Fruit fly (Drosophila melanogaster) whole organism, embryonic: ENCODE measurements around the gene CG15142.

Source experiments
- BEAF-32 ChIP-seq: fragments of 200-800 bp; sonication (Bioruptor generic); optimal IDR thresholded peaks from 3 replicates; lab custom pipeline; 2017; ENCODE audit warnings: missing biosample characterization, missing genetic modification characterization, mild to moderate bottlenecking, moderate library complexity, missing genetic modification reagents
- CG11093 ChIP-seq: fragments of 200-800 bp; sonication (Bioruptor generic); IDR thresholded peaks from 3 replicates; pipeline ENCODE4 v1.3.6; 2022; ENCODE audit warnings: missing biosample characterization, missing genetic modification characterization
- CG11560 ChIP-seq: fragments of 200-800 bp; sonication (Bioruptor generic); IDR thresholded peaks from 3 replicates; pipeline ENCODE4 v1.3.6; 2022; ENCODE audit warnings: missing biosample characterization, missing genetic modification characterization
- CG11695 ChIP-seq: fragments of 200-800 bp; sonication (Bioruptor generic); IDR thresholded peaks from 3 replicates; pipeline ENCODE4 v1.3.6; 2022; ENCODE audit warnings: missing biosample characterization, missing genetic modification characterization
- CG12104 ChIP-seq: fragments of 200-800 bp; sonication (Bioruptor generic); optimal IDR thresholded peaks from 3 replicates; lab custom pipeline; 2016; ENCODE audit warnings: missing biosample characterization, missing genetic modification characterization
- CG12659 ChIP-seq: fragments of 200-800 bp; sonication (Bioruptor generic); optimal IDR thresholded peaks from 3 replicates; lab custom pipeline; 2017; ENCODE audit warnings: mild to moderate bottlenecking, missing biosample characterization, missing genetic modification reagents, missing genetic modification characterization
- CG15479 ChIP-seq: fragments of 200-800 bp; sonication (Bioruptor generic); optimal IDR thresholded peaks from 3 replicates; lab custom pipeline; 2019; ENCODE audit warnings: missing biosample characterization, mild to moderate bottlenecking, missing genetic modification characterization, moderate library complexity
- CG1602 ChIP-seq: fragments of 200-800 bp; sonication (Bioruptor generic); optimal IDR thresholded peaks from 3 replicates; lab custom pipeline; 2016; ENCODE audit warnings: missing biosample characterization, missing genetic modification characterization
- CG1647 ChIP-seq: fragments of 200-800 bp; sonication (Bioruptor generic); optimal IDR thresholded peaks from 3 replicates; lab custom pipeline; 2016; ENCODE audit warnings: missing biosample characterization, missing genetic modification characterization
- CG1792 ChIP-seq: fragments of 200-800 bp; sonication (Bioruptor generic); optimal IDR thresholded peaks from 2 replicates; lab custom pipeline; 2016; ENCODE audit warnings: missing biosample characterization, missing genetic modification characterization
- CG2120 ChIP-seq: fragments of 200-800 bp; sonication (Bioruptor generic); optimal IDR thresholded peaks from 3 replicates; lab custom pipeline; 2016; ENCODE audit warnings: missing biosample characterization, missing genetic modification characterization
- CG2678 ChIP-seq: fragments of 200-800 bp; sonication (Bioruptor generic); optimal IDR thresholded peaks from 3 replicates; lab custom pipeline; 2019; ENCODE audit warnings: missing biosample characterization, mild to moderate bottlenecking, missing genetic modification characterization, moderate library complexity
- CG2875 ChIP-seq: fragments of 200-800 bp; sonication (Bioruptor generic); optimal IDR thresholded peaks from 2 replicates; lab custom pipeline; 2017; ENCODE audit warnings: missing biosample characterization, mild to moderate bottlenecking, missing genetic modification characterization, missing genetic modification reagents
- CG3847 ChIP-seq: fragments of 200-800 bp; sonication (Bioruptor generic); IDR thresholded peaks from 2 replicates; pipeline ENCODE4 v1.3.6; 2022; ENCODE audit warnings: missing biosample characterization, missing genetic modification characterization
- CG43689 ChIP-seq: fragments of 200-800 bp; sonication (Bioruptor generic); IDR thresholded peaks from 2 replicates; pipeline ENCODE4 v1.3.6; 2022; ENCODE audit warnings: missing biosample characterization, missing genetic modification characterization
- CG5245 ChIP-seq: fragments of 200-800 bp; sonication (Bioruptor generic); optimal IDR thresholded peaks from 3 replicates; lab custom pipeline; 2016; ENCODE audit warnings: missing biosample characterization, missing genetic modification characterization
- CG7745 ChIP-seq: fragments of 200-800 bp; sonication (Bioruptor generic); optimal IDR thresholded peaks from 2 replicates; lab custom pipeline; 2018; ENCODE audit warnings: missing biosample characterization, mild to moderate bottlenecking, missing genetic modification characterization, moderate library complexity
- CG7786 ChIP-seq: fragments of 200-800 bp; sonication (Bioruptor generic); optimal IDR thresholded peaks from 2 replicates; lab custom pipeline; 2016; ENCODE audit warnings: missing biosample characterization, missing genetic modification characterization
- D ChIP-seq, 2 experiments: fragments of 200-800 bp in 1 of 2; fragments of >200 bp in 1 of 2; sonication (Bioruptor generic) in 1 of 2; optimal IDR thresholded peaks; 2 replicates in 1 of 2; 3 replicates in 1 of 2; lab custom pipeline; 2017; ENCODE audit warnings: mild to moderate bottlenecking in 1 of 2, missing biosample characterization in 1 of 2, missing genetic modification characterization in 1 of 2, missing genetic modification reagents in 1 of 2
- Dref ChIP-seq: fragments of 200-800 bp; sonication (Bioruptor generic); IDR thresholded peaks from 2 replicates; pipeline ENCODE4 v1.3.6; 2022; ENCODE audit warnings: missing biosample characterization, missing genetic modification characterization
- Gsc ChIP-seq: fragments of 200-800 bp; sonication (Bioruptor generic); IDR thresholded peaks from 2 replicates; pipeline ENCODE4 v1.3.6; 2022; ENCODE audit warnings: missing biosample characterization, missing genetic modification characterization
- HmgD ChIP-seq: fragments of 200-800 bp; sonication (Bioruptor generic); optimal IDR thresholded peaks from 3 replicates; lab custom pipeline; 2016; ENCODE audit warnings: missing biosample characterization, missing genetic modification characterization
- Hmx ChIP-seq: fragments of 200-800 bp; sonication (Bioruptor generic); optimal IDR thresholded peaks from 2 replicates; lab custom pipeline; 2016; ENCODE audit warnings: missing biosample characterization, missing genetic modification characterization
- MBD-R2 ChIP-seq: fragments of 200-800 bp; sonication (Bioruptor generic); IDR thresholded peaks from 2 replicates; pipeline ENCODE4 v1.3.6; 2022; ENCODE audit warnings: missing biosample characterization, missing genetic modification characterization
- Rfx ChIP-seq: fragments of 200-800 bp; sonication (Bioruptor generic); IDR thresholded peaks from 2 replicates; pipeline ENCODE4 v1.3.6; 2022; ENCODE audit warnings: missing biosample characterization, missing genetic modification characterization
- Rx ChIP-seq: fragments of 200-800 bp; sonication (Bioruptor generic); IDR thresholded peaks from 2 replicates; pipeline ENCODE4 v1.3.6; 2022; ENCODE audit warnings: missing biosample characterization, missing genetic modification characterization
- Sin3A ChIP-seq: fragments of >200 bp; optimal IDR thresholded peaks from 2 replicates; lab custom pipeline; 2018
- Trl ChIP-seq, 3 experiments: fragments of >200 bp in 2 of 3; fragments of 200-800 bp in 1 of 3; sonication (Bioruptor generic) in 1 of 3; optimal IDR thresholded peaks; 2 replicates in 1 of 3; 3 replicates in 2 of 3; lab custom pipeline; 2016 to 2017; ENCODE audit warnings: missing biosample characterization in 1 of 3, missing genetic modification characterization in 1 of 3
- YL-1 ChIP-seq: fragments of 200-800 bp; sonication (Bioruptor generic); optimal IDR thresholded peaks from 3 replicates; lab custom pipeline; 2017; ENCODE audit warnings: missing biosample characterization, mild to moderate bottlenecking, missing genetic modification characterization
- ara ChIP-seq: fragments of 200-800 bp; sonication (Bioruptor generic); IDR thresholded peaks from 2 replicates; pipeline ENCODE4 v1.3.6; 2022; ENCODE audit warnings: missing biosample characterization, missing genetic modification characterization
- bab2 ChIP-seq: fragments of 200-800 bp; sonication (Bioruptor generic); optimal IDR thresholded peaks from 2 replicates; lab custom pipeline; 2016; ENCODE audit warnings: missing biosample characterization, missing genetic modification characterization
- br ChIP-seq: fragments of >200 bp; optimal IDR thresholded peaks from 2 replicates; lab custom pipeline; 2017
- crp ChIP-seq, 2 experiments: fragments of 200-800 bp; sonication (Bioruptor generic); optimal IDR thresholded peaks; 2 replicates in 1 of 2; 3 replicates in 1 of 2; lab custom pipeline; 2017; ENCODE audit warnings: missing biosample characterization in 2 of 2, missing genetic modification characterization in 2 of 2, mild to moderate bottlenecking in 1 of 2, moderate library complexity in 1 of 2
- cwo ChIP-seq: fragments of 200-800 bp; sonication (Bioruptor generic); optimal IDR thresholded peaks from 3 replicates; lab custom pipeline; 2017; ENCODE audit warnings: missing biosample characterization, missing genetic modification characterization, mild to moderate bottlenecking, moderate library complexity, missing genetic modification reagents
- hkb ChIP-seq, 2 experiments: fragments of 200-800 bp in 1 of 2; fragments of >200 bp in 1 of 2; sonication (Bioruptor generic) in 1 of 2; IDR thresholded peaks in 1 of 2; optimal IDR thresholded peaks in 1 of 2; 2 replicates each; pipeline versions ENCODE4 v1.3.6 to Lab custom; 2017 to 2022; ENCODE audit warnings: missing biosample characterization in 1 of 2, missing genetic modification characterization in 1 of 2
- mld ChIP-seq: fragments of 200-800 bp; sonication (Bioruptor generic); IDR thresholded peaks from 3 replicates; pipeline ENCODE4 v1.3.6; 2022; ENCODE audit warnings: missing biosample characterization, missing genetic modification characterization; ENCODE audit not compliant: partially characterized antibody
- nerfin-1 ChIP-seq: fragments of 200-800 bp; sonication (Bioruptor generic); optimal IDR thresholded peaks from 3 replicates; lab custom pipeline; 2019; ENCODE audit warnings: missing biosample characterization, mild to moderate bottlenecking, missing genetic modification characterization, moderate library complexity
- onecut ChIP-seq: fragments of 200-800 bp; sonication (Bioruptor generic); IDR thresholded peaks from 2 replicates; pipeline ENCODE4 v1.3.6; 2022; ENCODE audit warnings: missing biosample characterization, missing genetic modification characterization
- otp ChIP-seq: fragments of 200-800 bp; sonication (Bioruptor generic); IDR thresholded peaks from 3 replicates; pipeline ENCODE4, ENCODE4 v1.3.6; 2022; ENCODE audit warnings: missing biosample characterization, missing genetic modification characterization
- p53 ChIP-seq: fragments of 200-800 bp; sonication (Bioruptor generic); optimal IDR thresholded peaks from 2 replicates; lab custom pipeline; 2016; ENCODE audit warnings: missing biosample characterization, missing genetic modification characterization
- pan ChIP-seq, 4 experiments: fragments of >200 bp in 3 of 4; fragments of 200-800 bp in 1 of 4; sonication (Bioruptor generic) in 1 of 4; optimal IDR thresholded peaks in 3 of 4; IDR thresholded peaks in 1 of 4; 2 replicates each; pipeline versions ENCODE4 v1.3.6 to Lab custom; 2017 to 2022; ENCODE audit warnings: missing biosample characterization in 2 of 4, missing genetic modification characterization in 2 of 4, mixed read lengths in 1 of 4
- prd ChIP-seq, 3 experiments: fragments of >200 bp in 2 of 3; fragments of 200-800 bp in 1 of 3; sonication (Bioruptor generic) in 1 of 3; optimal IDR thresholded peaks in 2 of 3; IDR thresholded peaks in 1 of 3; 2 replicates in 2 of 3; 3 replicates in 1 of 3; pipeline versions ENCODE4 v1.3.6 to Lab custom; 2017 to 2022; ENCODE audit warnings: missing biosample characterization in 1 of 3, missing genetic modification characterization in 1 of 3
- pros ChIP-seq: fragments of 200-800 bp; sonication (Bioruptor generic); optimal IDR thresholded peaks from 3 replicates; lab custom pipeline; 2019; ENCODE audit warnings: missing biosample characterization, mild to moderate bottlenecking, missing genetic modification characterization, moderate library complexity
- psq ChIP-seq: fragments of 200-800 bp; sonication (Bioruptor generic); optimal IDR thresholded peaks from 2 replicates; lab custom pipeline; 2017; ENCODE audit warnings: missing biosample characterization, missing genetic modification characterization
- ranshi ChIP-seq: fragments of 200-800 bp; sonication (Bioruptor generic); IDR thresholded peaks from 2 replicates; pipeline ENCODE4 v1.3.6; 2022; ENCODE audit warnings: missing biosample characterization, missing genetic modification characterization
- sna ChIP-seq: fragments of 200-800 bp; sonication (Bioruptor generic); IDR thresholded peaks from 2 replicates; pipeline ENCODE4 v1.3.6; 2022; ENCODE audit warnings: missing biosample characterization, missing genetic modification characterization; ENCODE audit not compliant: partially characterized antibody
- stwl ChIP-seq: fragments of 200-800 bp; sonication (Bioruptor generic); optimal IDR thresholded peaks from 3 replicates; lab custom pipeline; 2018; ENCODE audit warnings: missing biosample characterization, mild to moderate bottlenecking, missing genetic modification characterization, moderate library complexity
- tll ChIP-seq, 2 experiments: fragments of 200-800 bp in 1 of 2; fragments of >200 bp in 1 of 2; sonication (Bioruptor generic) in 1 of 2; optimal IDR thresholded peaks; 2 replicates each; lab custom pipeline; 2017 to 2019; ENCODE audit warnings: missing biosample characterization in 2 of 2, missing genetic modification characterization in 2 of 2, mild to moderate bottlenecking in 1 of 2, moderate library complexity in 1 of 2

Gene CG15142

DNA sequence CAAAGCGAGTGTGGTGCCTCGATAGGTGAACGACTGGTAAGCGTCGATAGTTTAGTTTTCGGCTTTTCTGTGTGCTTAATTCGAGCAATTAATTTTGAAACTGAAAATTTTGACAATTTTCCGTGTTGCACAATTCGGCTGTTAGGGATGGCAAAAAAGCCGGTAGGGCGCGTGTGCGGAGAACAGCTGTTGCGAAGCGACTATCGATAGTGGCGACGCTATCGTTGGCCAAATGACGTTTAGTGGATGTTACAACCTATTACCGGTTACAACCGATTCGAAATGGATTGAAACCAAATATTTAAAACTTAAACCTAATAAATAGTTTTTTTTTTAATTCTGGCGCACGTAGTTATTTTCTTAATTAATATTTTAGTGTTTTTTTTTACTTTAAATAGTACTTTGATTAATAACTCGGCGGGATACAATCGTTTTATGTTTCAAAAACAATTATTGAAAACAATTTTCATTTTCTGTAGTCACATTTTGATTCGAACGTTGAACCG lies 2.4 kb upstream of the CG15142 start, which contains the start of the genes mEFTs and Dhc36C (continued):
- TF ChIP-seq crp (GFP tag; optimal IDR thresholded peaks at IDR 0.05; lab: Kevin White, UChicago) (peak; percentile 82 to 97), otp (GFP tag; lab: Robert Waterston, UW) (no peak), Gsc (GFP tag; lab: Robert Waterston, UW) (no peak), CG12659 (GFP tag; lab: Kevin White, UChicago) (peak; percentile 18), CG3847 (GFP tag; lab: Robert Waterston, UW) (no peak), tll (GFP tag; optimal IDR thresholded peaks at IDR 0.05; lab: Kevin White, UChicago) (no peak), CG7745 (tag; lab: Kevin White, UChicago) (no peak), Trl (optimal IDR thresholded peaks at IDR 0.05; lab: Kevin White, UChicago) (no peak), Trl (GFP tag; optimal IDR thresholded peaks at IDR 0.05; lab: Kevin White, UChicago) (no peak), CG12104 (GFP tag; lab: Kevin White, UChicago) (no peak), CG2678 (tag; lab: Kevin White, UChicago) (no peak), Sin3A (lab: Kevin White, UChicago) (peak; percentile 40), MBD-R2 (GFP tag; lab: Robert Waterston, UW) (peak; percentile 91), mld (peak; percentile 57; the same call in 1 of the 3 replicates), sna (GFP tag; lab: Robert Waterston, UW) (peak; percentile 75), pros (no peak), br (lab: Kevin White, UChicago) (no peak), bab2 (GFP tag; lab: Kevin White, UChicago) (no peak), CG2120 (GFP tag; lab: Kevin White, UChicago) (no peak), Dref (GFP tag; lab: Robert Waterston, UW) (peak; percentile 83), CG5245 (GFP tag; lab: Kevin White, UChicago) (no peak), nerfin-1 (tag; lab: Kevin White, UChicago) (peak; percentile 25), Hmx (GFP tag; lab: Kevin White, UChicago) (no peak), Rfx (GFP tag; lab: Robert Waterston, UW) (peak; percentile 51), hkb (optimal IDR thresholded peaks at IDR 0.05; lab: Kevin White, UChicago) (no peak), hkb (GFP tag; IDR thresholded peaks at IDR 0.05; lab: Robert Waterston, UW) (peak; percentile 21; the same call in 1 of the 2 replicates), ara (GFP tag; lab: Robert Waterston, UW) (no peak), CG15479 (GFP tag; lab: Kevin White, UChicago) (peak; percentile 77), CG11093 (GFP tag; lab: Robert Waterston, UW) (no peak), CG1602 (GFP tag; lab: Kevin White, UChicago) (no peak), stwl (peak; percentile 70), HmgD (peak; percentile 15), D (optimal IDR thresholded peaks at IDR 0.05; lab: Kevin White, UChicago) (no peak), D (GFP tag; optimal IDR thresholded peaks at IDR 0.05; lab: Kevin White, UChicago) (no peak), CG11560 (tag; lab: Robert Waterston, UW) (no peak; the same call in 2 of the 3 replicates), CG2875 (GFP tag; lab: Kevin White, UChicago) (no peak), onecut (GFP tag; lab: Robert Waterston, UW) (no peak), Rx (GFP tag; lab: Robert Waterston, UW) (no peak), psq (GFP tag; lab: Kevin White, UChicago) (no peak), BEAF-32 (GFP tag; lab: Kevin White, UChicago) (peak; percentile 86), cwo (no peak), p53 (GFP tag; lab: Kevin White, UChicago) (no peak), CG11695 (GFP tag; lab: Robert Waterston, UW) (no peak), prd (optimal IDR thresholded peaks at IDR 0.05; lab: Kevin White, UChicago) (no peak), prd (GFP tag; IDR thresholded peaks at IDR 0.05; lab: Robert Waterston, UW) (no peak), CG43689 (GFP tag; lab: Robert Waterston, UW) (no peak), ranshi (no peak), CG7786 (GFP tag; lab: Kevin White, UChicago) (no peak), pan (optimal IDR thresholded peaks at IDR 0.05; lab: Kevin White, UChicago) (no peak), pan (GFP tag; optimal IDR thresholded peaks at IDR 0.05 in 1 of 2, IDR thresholded peaks at IDR 0.05 in 1 of 2) (no peak), CG1647 (GFP tag; lab: Kevin White, UChicago) (no peak), CG1792 (no peak), YL-1 (peak; percentile 72)
